Fruit fly (Drosophila melanogaster) whole organism, embryonic: ENCODE measurements around the gene WRNexo.

Experiments used
- Abd-B ChIP-seq: fragments of 200-800 bp; sonication (Bioruptor generic); optimal IDR thresholded peaks from 2 replicates; lab custom pipeline; 2018; ENCODE audit warnings: missing biosample characterization, mild to moderate bottlenecking, missing genetic modification characterization, moderate library complexity
- Atf-2 ChIP-seq: fragments of 200-800 bp; sonication (Bioruptor generic); optimal IDR thresholded peaks from 2 replicates; lab custom pipeline; 2016; ENCODE audit warnings: missing biosample characterization, missing genetic modification characterization
- Bgb ChIP-seq: fragments of 200-800 bp; sonication (Bioruptor generic); IDR thresholded peaks from 2 replicates; pipeline ENCODE4 v1.3.6; 2022; ENCODE audit warnings: missing biosample characterization, missing genetic modification characterization; ENCODE audit not compliant: partially characterized antibody
- CG10147 ChIP-seq: fragments of 200-800 bp; sonication (Bioruptor generic); optimal IDR thresholded peaks from 2 replicates; lab custom pipeline; 2019; ENCODE audit warnings: missing biosample characterization, mild to moderate bottlenecking, missing genetic modification characterization, moderate library complexity
- CG10267 ChIP-seq: fragments of 200-800 bp; sonication (Bioruptor generic); optimal IDR thresholded peaks from 2 replicates; lab custom pipeline; 2018; ENCODE audit warnings: missing biosample characterization, mild to moderate bottlenecking, missing genetic modification characterization, moderate library complexity
- CG14710 ChIP-seq: fragments of 200-800 bp; sonication (Bioruptor generic); optimal IDR thresholded peaks from 3 replicates; lab custom pipeline; 2019; ENCODE audit warnings: missing biosample characterization, mild to moderate bottlenecking, missing genetic modification characterization, moderate library complexity
- CG14860 ChIP-seq: fragments of 200-800 bp; sonication (Bioruptor generic); IDR thresholded peaks from 3 replicates; pipeline ENCODE4 v1.3.6; 2022; ENCODE audit warnings: missing biosample characterization, missing genetic modification characterization; ENCODE audit not compliant: partially characterized antibody
- CG15479 ChIP-seq: fragments of 200-800 bp; sonication (Bioruptor generic); optimal IDR thresholded peaks from 3 replicates; lab custom pipeline; 2019; ENCODE audit warnings: missing biosample characterization, mild to moderate bottlenecking, missing genetic modification characterization, moderate library complexity
- CG16779 ChIP-seq: fragments of 200-800 bp; sonication (Bioruptor generic); IDR thresholded peaks from 2 replicates; pipeline ENCODE4 v1.3.6; 2022; ENCODE audit warnings: missing biosample characterization, missing genetic modification characterization
- CG17359 ChIP-seq: fragments of 200-800 bp; sonication (Bioruptor generic); optimal IDR thresholded peaks from 3 replicates; lab custom pipeline; 2018; ENCODE audit warnings: missing biosample characterization, mild to moderate bottlenecking, missing genetic modification characterization, moderate library complexity
- CG18011 ChIP-seq: fragments of 200-800 bp; sonication (Bioruptor generic); optimal IDR thresholded peaks from 2 replicates; lab custom pipeline; 2017; ENCODE audit warnings: missing biosample characterization, missing genetic modification characterization, mild to moderate bottlenecking, moderate library complexity, missing genotype
- CG2889 ChIP-seq: fragments of 200-800 bp; sonication (Bioruptor generic); IDR thresholded peaks from 3 replicates; pipeline ENCODE4 v1.3.6; 2022; ENCODE audit warnings: missing biosample characterization, missing genetic modification characterization
- CG32532 ChIP-seq: fragments of 200-800 bp; sonication (Bioruptor generic); IDR thresholded peaks from 2 replicates; pipeline ENCODE4 v1.3.6; 2022; ENCODE audit warnings: missing biosample characterization, missing genetic modification characterization
- CG34422 ChIP-seq: fragments of 200-800 bp; sonication (Bioruptor generic); IDR thresholded peaks from 3 replicates; pipeline ENCODE4 v1.3.6; 2022; ENCODE audit warnings: missing biosample characterization, missing genetic modification characterization
- CG42726 ChIP-seq: fragments of 200-800 bp; sonication (Bioruptor generic); IDR thresholded peaks from 2 replicates; pipeline ENCODE4 v1.3.6; 2022; ENCODE audit warnings: missing biosample characterization, missing genetic modification characterization; ENCODE audit not compliant: partially characterized antibody
- CG6254 ChIP-seq: fragments of 200-800 bp; sonication (Bioruptor generic); optimal IDR thresholded peaks from 3 replicates; lab custom pipeline; 2017; ENCODE audit warnings: mild to moderate bottlenecking, missing biosample characterization, missing genetic modification reagents, missing genetic modification characterization
- CG8089 ChIP-seq: fragments of 200-800 bp; sonication (Bioruptor generic); optimal IDR thresholded peaks from 3 replicates; lab custom pipeline; 2016; ENCODE audit warnings: missing biosample characterization, missing genetic modification characterization
- CG8290 ChIP-seq, 3 experiments: fragments of 200-800 bp; sonication (Bioruptor generic); optimal IDR thresholded peaks; 2 replicates each; lab custom pipeline; 2016 to 2019; ENCODE audit warnings: missing biosample characterization in 3 of 3, missing genetic modification characterization in 3 of 3, mild to moderate bottlenecking in 2 of 3, moderate library complexity in 1 of 3
- CG8478 ChIP-seq: fragments of >200 bp; optimal IDR thresholded peaks from 2 replicates; lab custom pipeline; 2018
- CG9215 ChIP-seq: fragments of 200-800 bp; sonication (Bioruptor generic); IDR thresholded peaks from 2 replicates; pipeline ENCODE4 v1.3.6; 2022; ENCODE audit warnings: missing biosample characterization, missing genetic modification characterization
- CG9609 ChIP-seq: fragments of 200-800 bp; sonication (Bioruptor generic); optimal IDR thresholded peaks from 3 replicates; lab custom pipeline; 2016; ENCODE audit warnings: missing biosample characterization, missing genetic modification characterization
- CG9932 ChIP-seq: fragments of 200-800 bp; sonication (Bioruptor generic); IDR thresholded peaks from 2 replicates; pipeline ENCODE4 v1.3.6; 2022; ENCODE audit warnings: missing biosample characterization, missing genetic modification characterization
- Drgx ChIP-seq: fragments of 200-800 bp; sonication (Bioruptor generic); IDR thresholded peaks from 2 replicates; pipeline ENCODE4 v1.3.6; 2022; ENCODE audit warnings: missing biosample characterization, missing genetic modification characterization
- Ets65A ChIP-seq: fragments of 200-800 bp; sonication (Bioruptor generic); peaks from one replicate; lab custom pipeline; 2016; ENCODE audit warnings: missing biosample characterization, missing genetic modification characterization
- Hr3 ChIP-seq: fragments of 200-800 bp; sonication (Bioruptor generic); optimal IDR thresholded peaks from 3 replicates; lab custom pipeline; 2016; ENCODE audit warnings: missing biosample characterization, missing genetic modification characterization
- Hr39 ChIP-seq: fragments of >200 bp; optimal IDR thresholded peaks from 2 replicates; lab custom pipeline; 2017
- Jarid2 ChIP-seq: fragments of 200-800 bp; sonication (Bioruptor generic); optimal IDR thresholded peaks from 3 replicates; lab custom pipeline; 2017; ENCODE audit warnings: mild to moderate bottlenecking, missing biosample characterization, missing genetic modification reagents, missing genetic modification characterization
- MBD-R2 ChIP-seq: fragments of 200-800 bp; sonication (Bioruptor generic); IDR thresholded peaks from 2 replicates; pipeline ENCODE4 v1.3.6; 2022; ENCODE audit warnings: missing biosample characterization, missing genetic modification characterization
- MTF-1 ChIP-seq: fragments of 200-800 bp; sonication (Bioruptor generic); optimal IDR thresholded peaks from 2 replicates; lab custom pipeline; 2018; ENCODE audit warnings: missing biosample characterization, mild to moderate bottlenecking, missing genetic modification characterization, borderline replicate concordance
- Mad ChIP-seq: fragments of 200-800 bp; sonication (Bioruptor generic); optimal IDR thresholded peaks from 2 replicates; lab custom pipeline; 2016; ENCODE audit warnings: missing biosample characterization, missing genetic modification characterization
- Max ChIP-seq: fragments of 200-800 bp; sonication (Bioruptor generic); optimal IDR thresholded peaks from 2 replicates; lab custom pipeline; 2016; ENCODE audit warnings: missing biosample characterization, mild to moderate bottlenecking, missing genetic modification characterization
- Oli ChIP-seq: fragments of 200-800 bp; sonication (Bioruptor generic); optimal IDR thresholded peaks from 2 replicates; lab custom pipeline; 2018; ENCODE audit warnings: missing biosample characterization, mild to moderate bottlenecking, missing genetic modification characterization, moderate library complexity
- Sin3A ChIP-seq: fragments of >200 bp; optimal IDR thresholded peaks from 2 replicates; lab custom pipeline; 2018
- Trl ChIP-seq, 3 experiments: fragments of >200 bp in 2 of 3; fragments of 200-800 bp in 1 of 3; sonication (Bioruptor generic) in 1 of 3; optimal IDR thresholded peaks; 2 replicates in 1 of 3; 3 replicates in 2 of 3; lab custom pipeline; 2016 to 2017; ENCODE audit warnings: missing biosample characterization in 1 of 3, missing genetic modification characterization in 1 of 3
- ac ChIP-seq: fragments of 200-800 bp; sonication (Bioruptor generic); optimal IDR thresholded peaks from 3 replicates; lab custom pipeline; 2017; ENCODE audit warnings: missing biosample characterization, mild to moderate bottlenecking, missing genetic modification characterization
- al ChIP-seq: fragments of 200-800 bp; sonication (Bioruptor generic); IDR thresholded peaks from 2 replicates; pipeline ENCODE4 v1.3.6; 2022; ENCODE audit warnings: missing biosample characterization, missing genetic modification characterization
- crc ChIP-seq: fragments of 200-800 bp; sonication (Bioruptor generic); optimal IDR thresholded peaks from 2 replicates; lab custom pipeline; 2016; ENCODE audit warnings: missing biosample characterization, missing genetic modification characterization
- dmrt11E ChIP-seq: fragments of 200-800 bp; sonication (Bioruptor generic); optimal IDR thresholded peaks from 3 replicates; lab custom pipeline; 2018; ENCODE audit warnings: missing biosample characterization, mild to moderate bottlenecking, missing genetic modification characterization, moderate library complexity
- exex ChIP-seq: fragments of 200-800 bp; sonication (Bioruptor generic); optimal IDR thresholded peaks from 4 replicates; lab custom pipeline; 2018; ENCODE audit warnings: missing biosample characterization, mild to moderate bottlenecking, missing genetic modification characterization, moderate library complexity
- grn ChIP-seq: fragments of 200-800 bp; sonication (Bioruptor generic); optimal IDR thresholded peaks from 3 replicates; lab custom pipeline; 2017; ENCODE audit warnings: missing biosample characterization, missing genetic modification characterization
- ind ChIP-seq: fragments of 200-800 bp; sonication (Bioruptor generic); optimal IDR thresholded peaks from 3 replicates; lab custom pipeline; 2016; ENCODE audit warnings: missing biosample characterization, missing genetic modification characterization
- jumu ChIP-seq: fragments of 200-800 bp; sonication (Bioruptor generic); optimal IDR thresholded peaks from 3 replicates; lab custom pipeline; 2016; ENCODE audit warnings: missing biosample characterization, missing genetic modification characterization
- lilli ChIP-seq: fragments of 200-800 bp; sonication (Bioruptor generic); optimal IDR thresholded peaks from 3 replicates; lab custom pipeline; 2016; ENCODE audit warnings: missing biosample characterization, missing genetic modification characterization
- nerfin-1 ChIP-seq: fragments of 200-800 bp; sonication (Bioruptor generic); optimal IDR thresholded peaks from 3 replicates; lab custom pipeline; 2019; ENCODE audit warnings: missing biosample characterization, mild to moderate bottlenecking, missing genetic modification characterization, moderate library complexity
- ranshi ChIP-seq: fragments of 200-800 bp; sonication (Bioruptor generic); IDR thresholded peaks from 2 replicates; pipeline ENCODE4 v1.3.6; 2022; ENCODE audit warnings: missing biosample characterization, missing genetic modification characterization
- slbo ChIP-seq: fragments of 200-800 bp; sonication (Bioruptor generic); IDR thresholded peaks from 2 replicates; pipeline ENCODE4 v1.3.6; 2022; ENCODE audit warnings: missing biosample characterization, missing genetic modification characterization
- ssp ChIP-seq: fragments of 200-800 bp; sonication (Bioruptor generic); IDR thresholded peaks from 2 replicates; pipeline ENCODE4 v1.3.6; 2022; ENCODE audit warnings: missing biosample characterization, missing genetic modification characterization
- tap ChIP-seq: fragments of 200-800 bp; optimal IDR thresholded peaks from 3 replicates; lab custom pipeline; 2019; ENCODE audit warnings: missing biosample characterization, mild to moderate bottlenecking, missing genetic modification characterization, moderate library complexity
- usp ChIP-seq: fragments of >200 bp; optimal IDR thresholded peaks from 2 replicates; lab custom pipeline; 2017; ENCODE audit warnings: missing biosample characterization, missing genetic modification characterization

The WRNexo gene

DNA sequence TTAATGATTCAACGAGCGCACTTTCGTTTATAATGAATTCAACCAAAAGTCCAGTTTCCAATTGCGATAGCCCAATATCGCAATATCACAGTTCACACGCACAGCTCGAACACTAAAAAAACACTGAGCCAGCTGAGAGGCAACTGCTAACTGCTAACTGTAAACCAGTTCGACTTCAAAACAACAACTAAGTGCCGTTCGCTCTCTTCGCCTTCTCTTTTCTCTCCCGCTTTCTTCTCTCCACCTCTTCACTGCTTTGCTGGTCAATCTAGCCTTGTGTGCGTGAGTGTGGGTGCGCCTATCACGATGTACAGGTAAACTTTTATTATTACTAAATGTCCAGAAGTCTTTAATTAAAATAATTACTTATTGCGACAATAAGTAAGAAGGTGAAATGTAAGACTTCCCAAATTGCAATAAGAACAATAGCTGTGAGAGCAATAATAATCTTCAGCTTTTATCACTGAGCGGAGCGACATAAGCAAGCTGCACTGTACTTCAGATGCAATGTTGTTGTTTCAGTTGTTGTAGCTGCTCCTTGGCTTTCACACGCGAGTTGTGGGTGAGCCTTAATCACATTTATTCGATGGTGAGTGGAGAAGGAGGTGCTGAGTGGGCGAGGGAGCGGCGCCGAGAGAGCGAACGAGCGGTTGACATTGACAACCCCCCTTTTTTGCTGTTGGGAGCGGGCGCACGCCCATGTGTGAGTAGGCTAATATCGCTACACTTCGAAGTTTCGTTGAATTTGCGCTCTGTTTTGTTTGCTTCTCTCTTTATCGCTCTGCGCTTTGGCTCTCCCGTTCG, 31.0 kb upstream of the WRNexo start, which contains the start of gene Vti1b (continued):
- TF ChIP-seq Max (GFP tag; lab: Kevin White, UChicago) (peak; percentile 95), CG8290 (GFP tag; optimal IDR thresholded peaks at IDR 0.05; lab: Kevin White, UChicago) (peak; percentile 53), CG8290 (tag; optimal IDR thresholded peaks at IDR 0.05; lab: Kevin White, UChicago) (peak; percentile 45 to 81), CG9215 (GFP tag; lab: Robert Waterston, UW) (peak; percentile 91), slbo (peak; percentile 95), Mad (GFP tag; lab: Kevin White, UChicago) (peak; percentile 95), crc (GFP tag; lab: Kevin White, UChicago) (peak; percentile 89), nerfin-1 (tag; lab: Kevin White, UChicago) (peak; percentile 89), grn (GFP tag; lab: Kevin White, UChicago) (peak; percentile 90), Jarid2 (GFP tag; lab: Kevin White, UChicago) (peak; percentile 51), CG16779 (GFP tag; lab: Robert Waterston, UW) (peak; percentile 77; the same call in 1 of the 2 replicates), Abd-B (GFP tag; lab: Kevin White, UChicago) (peak; percentile 91), CG18011 (GFP tag; lab: Kevin White, UChicago) (peak; percentile 73), CG8089 (peak; percentile 93), MTF-1 (GFP tag; lab: Kevin White, UChicago) (peak; percentile 79), jumu (GFP tag; lab: Kevin White, UChicago) (peak; percentile 90), CG10267 (tag; lab: Kevin White, UChicago) (peak; percentile 90), CG9932 (GFP tag; lab: Robert Waterston, UW) (peak; percentile 92), Trl (optimal IDR thresholded peaks at IDR 0.05; lab: Kevin White, UChicago) (peak; percentile 87 to 94), Trl (GFP tag; optimal IDR thresholded peaks at IDR 0.05; lab: Kevin White, UChicago) (peak; percentile 82), ind (GFP tag; lab: Kevin White, UChicago) (peak; percentile 96), Ets65A (GFP tag; lab: Kevin White, UChicago) (peak; percentile 99), usp (GFP tag; lab: Kevin White, UChicago) (no peak), CG14710 (tag; lab: Kevin White, UChicago) (peak; percentile 93), CG32532 (GFP tag; lab: Robert Waterston, UW) (peak; percentile 87), CG10147 (GFP tag; lab: Kevin White, UChicago) (peak; percentile 90), CG8478 (lab: Kevin White, UChicago) (no peak), Hr3 (GFP tag; lab: Kevin White, UChicago) (peak; percentile 92), Bgb (GFP tag; lab: Robert Waterston, UW) (0 out of 2 replicates have a peak, but pooled peaks have one; percentile 17), al (GFP tag; lab: Robert Waterston, UW) (peak; percentile 83), ssp (GFP tag; lab: Robert Waterston, UW) (peak; percentile 87), Oli (tag; lab: Kevin White, UChicago) (peak; percentile 94), Sin3A (lab: Kevin White, UChicago) (no peak), Hr39 (lab: Kevin White, UChicago) (no peak), ac (GFP tag; lab: Kevin White, UChicago) (peak; percentile 74), CG42726 (GFP tag; lab: Robert Waterston, UW) (no peak), CG15479 (no peak), Drgx (GFP tag; lab: Robert Waterston, UW) (peak; percentile 96), dmrt11E (tag; lab: Kevin White, UChicago) (peak; percentile 94), CG9609 (peak; percentile 91), CG34422 (GFP tag; lab: Robert Waterston, UW) (peak; percentile 89), Atf-2 (GFP tag; lab: Kevin White, UChicago) (peak; percentile 95), CG6254 (peak; percentile 90), exex (tag; lab: Kevin White, UChicago) (peak; percentile 85), ranshi (GFP tag; lab: Robert Waterston, UW) (peak; percentile 92), CG14860 (no peak), MBD-R2 (GFP tag; lab: Robert Waterston, UW) (peak; percentile 55; the same call in 1 of the 2 replicates), CG2889 (GFP tag; lab: Robert Waterston, UW) (peak; percentile 85; the same call in 2 of the 3 replicates), CG17359 (peak; percentile 97), lilli (GFP tag; lab: Kevin White, UChicago) (peak; percentile 97), tap (peak; percentile 94)
